Fruit fly (Drosophila melanogaster) whole organism, embryonic: Measurements from ENCODE around the gene CG7685.

ENCODE experiments used
- Aef1 ChIP-seq: fragments of 200-800 bp; sonication (Bioruptor generic); IDR thresholded peaks from 3 replicates; pipeline ENCODE4 v1.3.6; 2022; ENCODE audit warnings: missing biosample characterization, missing genetic modification characterization
- Atf3 ChIP-seq: fragments of 200-800 bp; sonication (Bioruptor generic); optimal IDR thresholded peaks from 3 replicates; lab custom pipeline; 2016; ENCODE audit warnings: missing biosample characterization, missing genetic modification characterization
- Atf6 ChIP-seq: fragments of 200-800 bp; sonication (Bioruptor generic); IDR thresholded peaks from 2 replicates; pipeline ENCODE4 v1.3.6; 2022; ENCODE audit warnings: missing biosample characterization, missing genetic modification characterization
- Bdp1 ChIP-seq: fragments of 200-800 bp; sonication (Bioruptor generic); optimal IDR thresholded peaks from 3 replicates; lab custom pipeline; 2016; ENCODE audit warnings: missing biosample characterization, missing genetic modification characterization
- CG1024 ChIP-seq: fragments of 200-800 bp; sonication (Bioruptor generic); IDR thresholded peaks from 2 replicates; pipeline ENCODE4 v1.3.6; 2022; ENCODE audit warnings: missing biosample characterization, missing genetic modification characterization
- CG10462 ChIP-seq: fragments of 200-800 bp; sonication (Bioruptor generic); optimal IDR thresholded peaks from 2 replicates; lab custom pipeline; 2016; ENCODE audit warnings: missing biosample characterization, missing genetic modification characterization
- CG11504 ChIP-seq: fragments of 200-800 bp; sonication (Bioruptor generic); optimal IDR thresholded peaks from 3 replicates; lab custom pipeline; 2019; ENCODE audit warnings: missing biosample characterization, mild to moderate bottlenecking, missing genetic modification characterization, moderate library complexity
- CG11696 ChIP-seq: fragments of 200-800 bp; sonication (Bioruptor generic); IDR thresholded peaks from 2 replicates; pipeline ENCODE4 v1.3.6; 2022; ENCODE audit warnings: missing biosample characterization, missing genetic modification characterization
- CG12155 ChIP-seq: fragments of 200-800 bp; sonication (Bioruptor generic); optimal IDR thresholded peaks from 3 replicates; lab custom pipeline; 2016; ENCODE audit warnings: missing biosample characterization, missing genetic modification characterization
- CG1233 ChIP-seq: fragments of 200-800 bp; sonication (Bioruptor generic); optimal IDR thresholded peaks from 4 replicates; lab custom pipeline; 2018; ENCODE audit warnings: missing biosample characterization, mild to moderate bottlenecking, missing genetic modification characterization
- CG14014 ChIP-seq: fragments of 200-800 bp; sonication (Bioruptor generic); IDR thresholded peaks from 2 replicates; pipeline ENCODE4 v1.3.6; 2022; ENCODE audit warnings: missing biosample characterization, missing genetic modification characterization
- CG15073 ChIP-seq: fragments of 200-800 bp; sonication (Bioruptor generic); optimal IDR thresholded peaks from 2 replicates; lab custom pipeline; 2016; ENCODE audit warnings: missing biosample characterization, missing genetic modification characterization
- CG1529 ChIP-seq: fragments of 200-800 bp; sonication (Bioruptor generic); optimal IDR thresholded peaks from 3 replicates; lab custom pipeline; 2018; ENCODE audit warnings: missing biosample characterization, missing genetic modification characterization
- CG1602 ChIP-seq: fragments of 200-800 bp; sonication (Bioruptor generic); optimal IDR thresholded peaks from 3 replicates; lab custom pipeline; 2016; ENCODE audit warnings: missing biosample characterization, missing genetic modification characterization
- CG17186 ChIP-seq: fragments of 200-800 bp; sonication (Bioruptor generic); optimal IDR thresholded peaks from 3 replicates; lab custom pipeline; 2017; ENCODE audit warnings: missing biosample characterization, missing genetic modification reagents, missing genetic modification characterization
- CG18011 ChIP-seq: fragments of 200-800 bp; sonication (Bioruptor generic); optimal IDR thresholded peaks from 2 replicates; lab custom pipeline; 2017; ENCODE audit warnings: missing biosample characterization, missing genetic modification characterization, mild to moderate bottlenecking, moderate library complexity, missing genotype
- CG30403 ChIP-seq: fragments of 200-800 bp; sonication (Bioruptor generic); optimal IDR thresholded peaks from 3 replicates; lab custom pipeline; 2016; ENCODE audit warnings: missing biosample characterization, missing genetic modification characterization
- CG3163 ChIP-seq: fragments of 200-800 bp; sonication (Bioruptor generic); optimal IDR thresholded peaks from 3 replicates; lab custom pipeline; 2016; ENCODE audit warnings: missing biosample characterization, missing genetic modification characterization
- CG4328 ChIP-seq: fragments of 200-800 bp; sonication (Bioruptor generic); optimal IDR thresholded peaks from 3 replicates; lab custom pipeline; 2017; ENCODE audit warnings: missing biosample characterization, missing genetic modification reagents, missing genetic modification characterization
- CG6272 ChIP-seq: fragments of 200-800 bp; sonication (Bioruptor generic); IDR thresholded peaks from 2 replicates; pipeline ENCODE4 v1.3.6; 2022; ENCODE audit warnings: missing biosample characterization, missing genetic modification characterization
- CG7839 ChIP-seq: fragments of 200-800 bp; sonication (Bioruptor generic); optimal IDR thresholded peaks from 3 replicates; lab custom pipeline; 2018; ENCODE audit warnings: missing biosample characterization, mild to moderate bottlenecking, missing genetic modification characterization, moderate library complexity
- CG7987 ChIP-seq: fragments of 200-800 bp; sonication (Bioruptor generic); optimal IDR thresholded peaks from 2 replicates; lab custom pipeline; 2018; ENCODE audit warnings: missing biosample characterization, mild to moderate bottlenecking, missing genetic modification characterization, moderate library complexity
- CG9215 ChIP-seq: fragments of 200-800 bp; sonication (Bioruptor generic); IDR thresholded peaks from 2 replicates; pipeline ENCODE4 v1.3.6; 2022; ENCODE audit warnings: missing biosample characterization, missing genetic modification characterization
- CG9437 ChIP-seq: fragments of 200-800 bp; sonication (Bioruptor generic); optimal IDR thresholded peaks from 2 replicates; lab custom pipeline; 2018; ENCODE audit warnings: missing biosample characterization, mild to moderate bottlenecking, missing genetic modification characterization
- CG9609 ChIP-seq: fragments of 200-800 bp; sonication (Bioruptor generic); optimal IDR thresholded peaks from 3 replicates; lab custom pipeline; 2016; ENCODE audit warnings: missing biosample characterization, missing genetic modification characterization
- CkIIα-i1 ChIP-seq: fragments of 200-800 bp; sonication (Bioruptor generic); IDR thresholded peaks from 2 replicates; pipeline ENCODE4 v1.3.6; 2022; ENCODE audit warnings: missing biosample characterization, missing genetic modification characterization
- Dip3 ChIP-seq: fragments of 200-800 bp; sonication (Bioruptor generic); optimal IDR thresholded peaks from 3 replicates; lab custom pipeline; 2016; ENCODE audit warnings: missing biosample characterization, missing genetic modification characterization
- E2f2 ChIP-seq: fragments of 200-800 bp; sonication (Bioruptor generic); IDR thresholded peaks from 2 replicates; pipeline ENCODE4 v1.3.6; 2022; ENCODE audit warnings: missing biosample characterization, missing genetic modification characterization
- Scr ChIP-seq: fragments of 200-800 bp; sonication (Bioruptor generic); IDR thresholded peaks from 2 replicates; pipeline ENCODE4 v1.3.6; 2022; ENCODE audit warnings: missing biosample characterization, missing genetic modification characterization; ENCODE audit not compliant: partially characterized antibody
- Side ChIP-seq: fragments of 200-800 bp; sonication (Bioruptor generic); optimal IDR thresholded peaks from 2 replicates; lab custom pipeline; 2016; ENCODE audit warnings: missing biosample characterization, missing genetic modification characterization
- Sox102F ChIP-seq: fragments of 200-800 bp; sonication (Bioruptor generic); optimal IDR thresholded peaks from 2 replicates; lab custom pipeline; 2018; ENCODE audit warnings: missing biosample characterization, mild to moderate bottlenecking, missing genetic modification characterization, moderate library complexity
- ac ChIP-seq: fragments of 200-800 bp; sonication (Bioruptor generic); optimal IDR thresholded peaks from 3 replicates; lab custom pipeline; 2017; ENCODE audit warnings: missing biosample characterization, mild to moderate bottlenecking, missing genetic modification characterization
- ara ChIP-seq: fragments of 200-800 bp; sonication (Bioruptor generic); IDR thresholded peaks from 2 replicates; pipeline ENCODE4 v1.3.6; 2022; ENCODE audit warnings: missing biosample characterization, missing genetic modification characterization
- bbx ChIP-seq: fragments of 200-800 bp; sonication (Bioruptor generic); IDR thresholded peaks from 2 replicates; pipeline ENCODE4 v1.3.6; 2022; ENCODE audit warnings: missing biosample characterization, missing genetic modification characterization; ENCODE audit not compliant: partially characterized antibody
- chn ChIP-seq: fragments of 200-800 bp; sonication (Bioruptor generic); optimal IDR thresholded peaks from 2 replicates; lab custom pipeline; 2016; ENCODE audit warnings: missing biosample characterization, missing genetic modification characterization
- crc ChIP-seq: fragments of 200-800 bp; sonication (Bioruptor generic); optimal IDR thresholded peaks from 2 replicates; lab custom pipeline; 2016; ENCODE audit warnings: missing biosample characterization, missing genetic modification characterization
- eyg ChIP-seq: fragments of 200-800 bp; sonication (Bioruptor generic); optimal IDR thresholded peaks from 3 replicates; lab custom pipeline; 2016; ENCODE audit warnings: missing biosample characterization, missing genetic modification characterization
- fd96Cb ChIP-seq: fragments of 200-800 bp; sonication (Bioruptor generic); optimal IDR thresholded peaks from 2 replicates; lab custom pipeline; 2018; ENCODE audit warnings: missing biosample characterization, mild to moderate bottlenecking, missing genetic modification characterization, moderate library complexity
- inv ChIP-seq: fragments of 200-800 bp; sonication (Bioruptor generic); IDR thresholded peaks from 2 replicates; pipeline ENCODE4 v1.3.6; 2022; ENCODE audit warnings: missing biosample characterization, missing genetic modification characterization; ENCODE audit not compliant: partially characterized antibody
- ken ChIP-seq: fragments of 200-800 bp; sonication (Bioruptor generic); IDR thresholded peaks from 3 replicates; pipeline ENCODE4 v1.3.6; 2022; ENCODE audit warnings: missing biosample characterization, missing genetic modification characterization
- lbe ChIP-seq: fragments of 200-800 bp; sonication (Bioruptor generic); optimal IDR thresholded peaks from 2 replicates; lab custom pipeline; 2016; ENCODE audit warnings: missing biosample characterization, mild to moderate bottlenecking, missing genetic modification characterization
- maf-S ChIP-seq: fragments of 200-800 bp; sonication (Bioruptor generic); optimal IDR thresholded peaks from 2 replicates; lab custom pipeline; 2016; ENCODE audit warnings: missing biosample characterization, missing genetic modification characterization
- nom ChIP-seq: fragments of 200-800 bp; sonication (Bioruptor generic); optimal IDR thresholded peaks from 2 replicates; lab custom pipeline; 2017; ENCODE audit warnings: missing biosample characterization, missing genetic modification characterization, mild to moderate bottlenecking, moderate library complexity, missing genetic modification reagents
- repo ChIP-seq: fragments of 200-800 bp; sonication (Bioruptor generic); optimal IDR thresholded peaks from 2 replicates; lab custom pipeline; 2016; ENCODE audit warnings: missing biosample characterization, missing genetic modification characterization
- shn ChIP-seq: fragments of 200-800 bp; sonication (Bioruptor generic); optimal IDR thresholded peaks from 3 replicates; lab custom pipeline; 2016; ENCODE audit warnings: missing biosample characterization, missing genetic modification characterization
- tio ChIP-seq: fragments of 200-800 bp; sonication (Bioruptor generic); optimal IDR thresholded peaks from 2 replicates; lab custom pipeline; 2017; ENCODE audit warnings: missing biosample characterization, missing genetic modification characterization, inconsistent platforms
- toy ChIP-seq: fragments of 200-800 bp; sonication (Bioruptor generic); IDR thresholded peaks from 2 replicates; pipeline ENCODE4 v1.3.6; 2022; ENCODE audit warnings: missing biosample characterization, missing genetic modification characterization
- trh ChIP-seq: fragments of 200-800 bp; sonication (Bioruptor generic); optimal IDR thresholded peaks from 2 replicates; lab custom pipeline; 2016; ENCODE audit warnings: missing biosample characterization, missing genetic modification characterization
- zf30C ChIP-seq: fragments of 200-800 bp; sonication (Bioruptor generic); optimal IDR thresholded peaks from 3 replicates; lab custom pipeline; 2018; ENCODE audit warnings: missing biosample characterization, mild to moderate bottlenecking, missing genetic modification characterization

The CG7685 gene

dm6 chr3R:18402549-18403429 lies 2.0 kb upstream of the CG7685 start, which contains the start of the genes Wdr37 and koko (continued):
- TF ChIP-seq inv (GFP tag; lab: Robert Waterston, UW) = peak; percentile 54; the same call in 1 of the 2 replicates
- peak; percentile 61 for TF ChIP-seq CG7987
- peak; percentile 93 for TF ChIP-seq trh (GFP tag; lab: Kevin White, UChicago)
- peak; percentile 70 for TF ChIP-seq Dip3
- peak; percentile 74 for TF ChIP-seq CG9609 (GFP tag; lab: Kevin White, UChicago)
- TF ChIP-seq CG10462 (GFP tag; lab: Kevin White, UChicago) = peak; percentile 94
- peak; percentile 97 for TF ChIP-seq CG11504
- peak; percentile 97 for TF ChIP-seq tio
- peak; percentile 91 for TF ChIP-seq CG1233
- TF ChIP-seq repo (GFP tag; lab: Kevin White, UChicago) = peak; percentile 63
- peak; percentile 57 for TF ChIP-seq Scr (GFP tag; lab: Robert Waterston, UW)
- peak; percentile 98 for TF ChIP-seq CG14014 (GFP tag; lab: Robert Waterston, UW)
- TF ChIP-seq Sox102F = peak; percentile 98
- peak; percentile 67 for TF ChIP-seq chn (GFP tag; lab: Kevin White, UChicago)
- TF ChIP-seq Atf3 (GFP tag; lab: Kevin White, UChicago) = peak; percentile 75
- peak; percentile 63 for TF ChIP-seq shn (GFP tag; lab: Kevin White, UChicago)
- peak; percentile 80 for TF ChIP-seq CG1529
- TF ChIP-seq CG12155 (GFP tag; lab: Kevin White, UChicago) = peak; percentile 95
- peak; percentile 56 for TF ChIP-seq maf-S (GFP tag; lab: Kevin White, UChicago)
- peak; percentile 58 for TF ChIP-seq eyg (GFP tag; lab: Kevin White, UChicago)
- peak; percentile 86 for TF ChIP-seq E2f2 (GFP tag; lab: Robert Waterston, UW)
- peak; percentile 98 for TF ChIP-seq Atf6 (GFP tag; lab: Robert Waterston, UW)
- peak; percentile 90 for TF ChIP-seq CG4328 (GFP tag; lab: Kevin White, UChicago)
- TF ChIP-seq CG9215 (GFP tag; lab: Robert Waterston, UW) = peak; percentile 97
- peak; percentile 78 for TF ChIP-seq CG17186 (GFP tag; lab: Kevin White, UChicago)
- TF ChIP-seq toy (GFP tag; lab: Robert Waterston, UW) = peak; percentile 94
- peak; percentile 97 for TF ChIP-seq Aef1 (GFP tag; lab: Robert Waterston, UW)
- TF ChIP-seq CkIIα-i1 (GFP tag; lab: Robert Waterston, UW) = peak; percentile 79
- peak; percentile 98 for TF ChIP-seq CG7839 (tag; lab: Kevin White, UChicago)
- TF ChIP-seq Side = peak; percentile 82
- peak; percentile 98 for TF ChIP-seq CG1602 (GFP tag; lab: Kevin White, UChicago)
- TF ChIP-seq fd96Cb (tag; lab: Kevin White, UChicago) = peak; percentile 77
- peak; percentile 45 for TF ChIP-seq Bdp1 (GFP tag; lab: Kevin White, UChicago)
- peak; percentile 97 for TF ChIP-seq CG6272 (GFP tag; lab: Robert Waterston, UW)
- TF ChIP-seq CG1024 (GFP tag; lab: Robert Waterston, UW) = peak; percentile 92
- peak; percentile 41 for TF ChIP-seq CG3163 (GFP tag; lab: Kevin White, UChicago)
- peak; percentile 99 for TF ChIP-seq zf30C
- peak; percentile 97 for TF ChIP-seq ara
- peak; percentile 94 for TF ChIP-seq CG9437 (GFP tag; lab: Kevin White, UChicago)
- peak; percentile 81 for TF ChIP-seq CG15073
- TF ChIP-seq bbx (GFP tag; lab: Robert Waterston, UW) = peak; percentile 52; the same call in 1 of the 2 replicates
- peak; percentile 98 for TF ChIP-seq CG30403 (GFP tag; lab: Kevin White, UChicago)
- TF ChIP-seq ac = peak; percentile 65
- peak; percentile 93 for TF ChIP-seq CG11696
- peak; percentile 85 for TF ChIP-seq lbe (GFP tag; lab: Kevin White, UChicago)
- TF ChIP-seq nom (GFP tag; lab: Kevin White, UChicago) = peak; percentile 89
- TF ChIP-seq crc (GFP tag; lab: Kevin White, UChicago) = peak; percentile 74
- TF ChIP-seq CG18011 (GFP tag; lab: Kevin White, UChicago) = peak; percentile 79
- TF ChIP-seq ken = peak; percentile 88
